Worm (Caenorhabditis elegans) whole organism, L4 larva: Measurements from ENCODE around the gene mtch-1.

Experiments used
- D1046.2 ChIP-seq: fragments of 200-800 bp; sonication (Bioruptor generic); IDR thresholded peaks from 2 replicates; pipeline ENCODE4 v1.3.6; 2022; ENCODE audit warnings: missing genetic modification characterization, missing compliant biosample characterization
- T20F7.1 ChIP-seq: fragments of 200-800 bp; sonication (Bioruptor generic); optimal IDR thresholded peaks from 2 replicates; lab custom pipeline; 2018; ENCODE audit warnings: mild to moderate bottlenecking, missing genetic modification characterization, missing compliant biosample characterization
- ZK546.5 ChIP-seq, 2 experiments: sonication (generic microtip); optimal IDR thresholded peaks; 2 replicates each; lab custom pipeline; 2017; ENCODE audit warnings: missing biosample characterization in 2 of 2, missing genetic modification characterization in 2 of 2
- aha-1 ChIP-seq: fragments of 150-350 bp; peaks from one replicate; lab custom pipeline; 2014; ENCODE audit warnings: missing biosample characterization, missing genetic modification characterization
- attf-4 ChIP-seq: sonication (generic microtip); optimal IDR thresholded peaks from 3 replicates; lab custom pipeline; 2017; ENCODE audit warnings: missing biosample characterization, missing genetic modification characterization
- ceh-28 ChIP-seq: fragments of 150-350 bp; optimal IDR thresholded peaks from 2 replicates; lab custom pipeline; 2014; ENCODE audit warnings: missing biosample characterization, missing genetic modification reagents, missing genetic modification characterization
- ceh-32 ChIP-seq: sonication (generic microtip); optimal IDR thresholded peaks from 2 replicates; lab custom pipeline; 2016; ENCODE audit warnings: mild to moderate bottlenecking, missing genetic modification characterization, missing compliant biosample characterization; ENCODE audit not compliant: poor library complexity
- daf-16 ChIP-seq, 3 experiments: sonication (generic microtip); optimal IDR thresholded peaks; 2 replicates each; lab custom pipeline; 2016 to 2017; ENCODE audit warnings: missing genetic modification characterization in 3 of 3, missing genetic modification reagents in 3 of 3, mild to moderate bottlenecking in 2 of 3, missing compliant biosample characterization in 2 of 3, missing biosample characterization in 1 of 3, moderate library complexity in 1 of 3
- dmd-6 ChIP-seq: fragments of 200-800 bp; sonication (Bioruptor generic); IDR thresholded peaks from 2 replicates; pipeline ENCODE4 v1.3.6; 2022; ENCODE audit warnings: missing genetic modification reagents, missing genetic modification characterization, missing compliant biosample characterization
- dmd-9 ChIP-seq: fragments of 200-800 bp; sonication (Bioruptor generic); IDR thresholded peaks from 2 replicates; pipeline ENCODE4 v1.3.6; 2022; ENCODE audit warnings: missing genetic modification reagents, missing genetic modification characterization, missing compliant biosample characterization
- egl-27 ChIP-seq: sonication (generic microtip); optimal IDR thresholded peaks from 3 replicates; lab custom pipeline; 2017; ENCODE audit warnings: missing biosample characterization, missing genetic modification reagents, missing genetic modification characterization
- fos-1 ChIP-seq: fragments of 150-350 bp; optimal IDR thresholded peaks from 2 replicates; lab custom pipeline; 2014; ENCODE audit warnings: missing biosample characterization, missing genetic modification characterization
- hmg-1.1 ChIP-seq: fragments of 200-800 bp; sonication (Bioruptor generic); IDR thresholded peaks from 2 replicates; pipeline ENCODE4 v1.3.6; 2022; ENCODE audit warnings: missing genetic modification reagents, missing genetic modification characterization, missing compliant biosample characterization
- lim-7 ChIP-seq: fragments of 200-800 bp; sonication (Bioruptor generic); IDR thresholded peaks from 2 replicates; pipeline ENCODE4 v1.3.6; 2022; ENCODE audit warnings: missing genetic modification characterization, missing compliant biosample characterization
- lin-1 ChIP-seq: fragments of 200-800 bp; sonication (Bioruptor generic); IDR thresholded peaks from 2 replicates; pipeline ENCODE4 v1.3.6; 2022; ENCODE audit warnings: missing genetic modification reagents, missing genetic modification characterization, missing compliant biosample characterization
- lin-13 ChIP-seq: fragments of 150-350 bp; optimal IDR thresholded peaks from 2 replicates; lab custom pipeline; 2014; ENCODE audit warnings: missing biosample characterization, missing genetic modification reagents, missing genetic modification characterization
- lin-15B ChIP-seq: fragments of 150-350 bp; sonication (generic microtip); optimal IDR thresholded peaks from 3 replicates; lab custom pipeline; 2014; ENCODE audit warnings: missing biosample characterization, missing genetic modification characterization
- lin-39 ChIP-seq: fragments of 150-350 bp; optimal IDR thresholded peaks from 2 replicates; lab custom pipeline; 2014; ENCODE audit warnings: missing biosample characterization, missing genetic modification reagents, missing genetic modification characterization
- lsy-2 ChIP-seq, 2 experiments: fragments of 150-350 bp in 1 of 2; sonication (generic microtip) in 1 of 2; optimal IDR thresholded peaks; 2 replicates each; lab custom pipeline; 2014 to 2017; ENCODE audit warnings: missing biosample characterization in 2 of 2, missing genetic modification characterization in 2 of 2
- mdl-1 ChIP-seq, 2 experiments: fragments of 150-350 bp in 1 of 2; sonication (generic microtip) in 1 of 2; optimal IDR thresholded peaks; 2 replicates each; lab custom pipeline; 2014 to 2017; ENCODE audit warnings: missing biosample characterization in 2 of 2, missing genetic modification characterization in 2 of 2
- mdt-29 ChIP-seq: fragments of 200-800 bp; sonication (Bioruptor generic); IDR thresholded peaks from 2 replicates; pipeline ENCODE4 v1.3.6; 2022; ENCODE audit warnings: missing genetic modification reagents, missing genetic modification characterization, missing compliant biosample characterization
- mep-1 ChIP-seq: fragments of 150-350 bp; sonication (generic microtip); optimal IDR thresholded peaks from 3 replicates; lab custom pipeline; 2014; ENCODE audit warnings: missing biosample characterization, missing genetic modification characterization
- mxl-2 ChIP-seq: fragments of 200-800 bp; sonication (Bioruptor generic); conservative IDR thresholded peaks from 2 replicates; pipeline ENCODE4 v1.3.6; 2022; ENCODE audit warnings: missing genetic modification reagents, missing genetic modification characterization, missing compliant biosample characterization
- nhr-102 ChIP-seq: sonication (generic microtip); optimal IDR thresholded peaks from 2 replicates; lab custom pipeline; 2016; ENCODE audit warnings: mild to moderate bottlenecking, missing genetic modification characterization, moderate library complexity, missing compliant biosample characterization
- nhr-111 ChIP-seq: fragments of 200-800 bp; sonication (Bioruptor generic); optimal IDR thresholded peaks from 2 replicates; lab custom pipeline; 2018; ENCODE audit warnings: mild to moderate bottlenecking, missing genetic modification characterization, missing compliant biosample characterization
- nhr-25 ChIP-seq: sonication (generic microtip); optimal IDR thresholded peaks from 2 replicates; lab custom pipeline; 2017; ENCODE audit warnings: missing genetic modification characterization, mild to moderate bottlenecking, missing compliant biosample characterization, antibody characterized with exemption, moderate library complexity, borderline replicate concordance; ENCODE audit not compliant: insufficient read depth
- nhr-28 ChIP-seq: fragments of 150-350 bp; optimal IDR thresholded peaks from 2 replicates; lab custom pipeline; 2014; ENCODE audit warnings: missing biosample characterization, missing genetic modification characterization
- nhr-77 ChIP-seq: fragments of 150-350 bp; optimal IDR thresholded peaks from 2 replicates; lab custom pipeline; 2014; ENCODE audit warnings: missing biosample characterization, missing genetic modification characterization
- pha-4 ChIP-seq, 2 experiments: fragments of 150-350 bp in 1 of 2; fragments of 200-800 bp in 1 of 2; sonication (Bioruptor generic) in 1 of 2; IDR thresholded peaks in 1 of 2; optimal IDR thresholded peaks in 1 of 2; 2 replicates each; pipeline versions ENCODE4 v1.3.6 to Lab custom; 2014 to 2022; ENCODE audit warnings: missing genetic modification characterization in 2 of 2, missing genetic modification reagents in 2 of 2, missing biosample characterization in 1 of 2, missing compliant biosample characterization in 1 of 2
- php-3 ChIP-seq: fragments of 200-800 bp; sonication (Bioruptor generic); IDR thresholded peaks from 2 replicates; pipeline ENCODE4 v1.3.6; 2022; ENCODE audit warnings: missing genetic modification reagents, missing genetic modification characterization, missing compliant biosample characterization
- pqm-1 ChIP-seq: sonication (generic microtip); optimal IDR thresholded peaks from 2 replicates; lab custom pipeline; 2017; ENCODE audit warnings: missing biosample characterization, missing genetic modification characterization
- sdz-12 ChIP-seq: fragments of 200-800 bp; sonication (Bioruptor generic); optimal IDR thresholded peaks from 2 replicates; lab custom pipeline; 2018; ENCODE audit warnings: mild to moderate bottlenecking, missing genetic modification characterization, missing compliant biosample characterization
- set-16 ChIP-seq: fragments of 200-800 bp; sonication (Bioruptor generic); IDR thresholded peaks from 2 replicates; pipeline ENCODE4 v1.3.6; 2022; ENCODE audit warnings: missing genetic modification reagents, missing genetic modification characterization, missing compliant biosample characterization
- skn-1 ChIP-seq: fragments of 150-350 bp; optimal IDR thresholded peaks from 2 replicates; lab custom pipeline; 2014; ENCODE audit warnings: missing biosample characterization, missing genetic modification characterization
- spr-3 ChIP-seq: fragments of 200-800 bp; sonication (Bioruptor generic); optimal IDR thresholded peaks from 2 replicates; lab custom pipeline; 2018; ENCODE audit warnings: mild to moderate bottlenecking, missing genetic modification characterization, missing compliant biosample characterization
- tra-1 ChIP-seq: fragments of 200-800 bp; sonication (Bioruptor generic); IDR thresholded peaks from 2 replicates; pipeline ENCODE4 v1.3.6; 2022; ENCODE audit warnings: missing genetic modification reagents, missing genetic modification characterization, missing compliant biosample characterization
- unc-130 ChIP-seq: sonication (generic microtip); optimal IDR thresholded peaks from 2 replicates; lab custom pipeline; 2016; ENCODE audit warnings: missing genetic modification reagents, missing genetic modification characterization, missing compliant biosample characterization
- unc-62 ChIP-seq, 3 experiments: fragments of 150-350 bp in 1 of 3; sonication (generic microtip); optimal IDR thresholded peaks in 2 of 3; peaks in 1 of 3; 1 replicate in 1 of 3; 2 replicates in 2 of 3; lab custom pipeline; 2014 to 2017; ENCODE audit warnings: missing biosample characterization in 3 of 3, missing genetic modification characterization in 3 of 3, missing genetic modification reagents in 3 of 3, missing genotype in 1 of 3
- vab-7 ChIP-seq: fragments of 200-800 bp; sonication (Bioruptor generic); IDR thresholded peaks from 2 replicates; pipeline ENCODE4 v1.3.6; 2022; ENCODE audit warnings: missing genetic modification reagents, missing genetic modification characterization, missing compliant biosample characterization
- zip-2 ChIP-seq: fragments of 150-350 bp; optimal IDR thresholded peaks from 2 replicates; lab custom pipeline; 2014; ENCODE audit warnings: missing biosample characterization, missing genetic modification characterization
- ztf-7 ChIP-seq: fragments of 150-350 bp; optimal IDR thresholded peaks from 2 replicates; lab custom pipeline; 2014; ENCODE audit warnings: missing biosample characterization, missing genetic modification characterization

The mtch-1 gene

DNA sequence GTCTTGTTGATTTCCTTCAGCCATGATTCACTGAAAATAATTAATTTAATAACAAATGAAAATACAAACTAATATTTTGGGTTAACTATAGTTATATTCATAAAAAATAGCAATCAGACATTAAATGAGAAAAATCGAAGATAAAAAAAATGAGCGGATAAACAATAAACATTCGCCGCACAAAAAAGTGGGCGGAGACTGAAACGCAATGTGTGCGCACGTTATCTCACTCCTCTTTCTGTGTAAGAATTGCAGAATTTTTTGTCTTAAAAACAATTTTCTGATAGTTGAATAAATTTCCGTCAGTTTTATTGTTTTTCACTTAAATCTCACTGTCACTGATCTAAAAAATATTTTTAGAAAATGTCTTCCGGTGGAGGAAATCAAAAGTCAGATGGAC is at the start of gene mtch-1, which contains the start of gene rpb-4 (continued):
- TF ChIP-seq ZK546.5 (tag; optimal IDR thresholded peaks at IDR 0.05; lab: Kevin White, UChicago) = no peak
- TF ChIP-seq D1046.2 = no peak
- no peak for TF ChIP-seq nhr-25
- TF ChIP-seq set-16 (GFP tag; lab: Robert Waterston, UW) = no peak
- TF ChIP-seq nhr-77 (tag; lab: Kevin White, UChicago) = no peak
- TF ChIP-seq spr-3 (GFP tag; lab: Kevin White, UChicago) = no peak

DNA sequence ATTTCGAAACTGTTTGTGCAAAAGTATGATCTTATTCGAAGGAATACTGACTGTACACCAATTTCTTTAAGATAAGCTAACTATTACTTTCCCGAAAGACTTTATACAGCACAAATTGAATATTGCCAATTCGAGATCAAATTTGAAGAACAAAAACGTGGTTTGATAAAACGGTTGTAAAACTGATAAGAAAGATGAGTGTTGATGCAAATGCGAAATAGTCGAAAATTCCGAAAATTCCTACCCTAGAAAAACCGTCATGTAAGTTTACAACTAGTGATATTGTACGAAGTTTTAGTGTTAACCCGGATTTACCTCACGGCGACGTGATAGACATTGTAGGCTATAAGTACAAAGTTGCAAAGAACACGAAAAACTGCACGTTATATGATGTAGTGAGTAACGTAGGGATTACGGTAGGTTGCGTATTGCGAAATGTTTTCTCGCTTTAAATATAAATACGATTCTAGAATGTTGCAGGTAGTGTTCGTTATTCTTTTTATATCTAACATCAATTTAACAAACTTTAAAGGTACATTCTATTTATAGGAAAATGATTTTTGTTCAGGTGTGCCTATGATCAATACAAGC is 46.9 kb upstream of the mtch-1 start:
- TF ChIP-seq pqm-1 (tag; lab: Kevin White, UChicago) = peak; percentile 77
- TF ChIP-seq nhr-77 (tag; lab: Kevin White, UChicago) = no peak
- peak in 1 of 2 experiments; percentile 6 for TF ChIP-seq mdl-1 (tag; optimal IDR thresholded peaks at IDR 0.05; lab: Kevin White, UChicago)
- TF ChIP-seq unc-62 (GFP tag; optimal IDR thresholded peaks at IDR 0.05 in 1 of 2; lab: Kevin White, UChicago) = peak in 1 of 2 experiments; percentile 20
- no peak for TF ChIP-seq unc-62 (tag; optimal IDR thresholded peaks at IDR 0.05; lab: Kevin White, UChicago)
- no peak for TF ChIP-seq unc-130 (GFP tag; lab: Kevin White, UChicago)
- TF ChIP-seq nhr-28 (tag; lab: Kevin White, UChicago) = peak; percentile 94
- TF ChIP-seq dmd-6 (GFP tag; lab: Robert Waterston, UW) = peak; percentile 33

DNA sequence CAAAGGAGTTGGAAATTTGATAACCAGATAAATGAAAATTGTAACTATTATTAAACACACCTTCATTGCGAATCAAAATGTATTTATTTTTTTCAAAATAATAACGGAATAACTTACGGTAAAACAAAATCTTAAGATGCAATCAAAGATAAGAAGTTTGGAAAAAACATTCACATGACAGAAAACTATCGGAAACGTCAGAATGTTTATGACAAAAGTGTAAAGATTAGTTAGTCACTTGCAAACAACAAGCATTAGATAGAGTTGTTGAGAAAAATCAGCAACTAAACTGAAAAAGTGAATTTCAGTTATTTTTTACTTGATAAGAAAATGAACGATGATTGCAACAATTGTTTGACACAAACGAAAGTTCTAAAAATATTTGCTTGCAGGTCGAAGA is 46.2 kb upstream of the mtch-1 start:
- TF ChIP-seq pha-4 (GFP tag; IDR thresholded peaks at IDR 0.05; lab: Robert Waterston, UW) = no peak
- TF ChIP-seq pha-4 (tag; optimal IDR thresholded peaks at IDR 0.05; lab: Kevin White, UChicago) = no peak
- TF ChIP-seq lim-7 (GFP tag; lab: Robert Waterston, UW) = no peak
- TF ChIP-seq zip-2 (tag; lab: Kevin White, UChicago) = no peak
- TF ChIP-seq mep-1 = peak; percentile 59
- no peak for TF ChIP-seq daf-16 (GFP tag; optimal IDR thresholded peaks at IDR 0.05; lab: Kevin White, UChicago)
- TF ChIP-seq daf-16 (tag; optimal IDR thresholded peaks at IDR 0.05; lab: Kevin White, UChicago) = peak; percentile 93
- TF ChIP-seq mxl-2 (GFP tag; lab: Robert Waterston, UW) = no peak
- peak; percentile 69 for TF ChIP-seq nhr-28 (tag; lab: Kevin White, UChicago)
- TF ChIP-seq ceh-28 (tag; lab: Kevin White, UChicago) = no peak
- TF ChIP-seq sdz-12 (GFP tag; lab: Kevin White, UChicago) = no peak
- TF ChIP-seq ztf-7 (tag; lab: Kevin White, UChicago) = no peak
- TF ChIP-seq egl-27 (tag; lab: Kevin White, UChicago) = no peak
- no peak for TF ChIP-seq nhr-77 (tag; lab: Kevin White, UChicago)
- no peak for TF ChIP-seq lin-39
- no peak for TF ChIP-seq unc-62 (GFP tag; optimal IDR thresholded peaks at IDR 0.05 in 1 of 2; lab: Kevin White, UChicago)
- no peak for TF ChIP-seq unc-62 (tag; optimal IDR thresholded peaks at IDR 0.05; lab: Kevin White, UChicago)
- no peak for TF ChIP-seq fos-1 (tag; lab: Kevin White, UChicago)
- no peak for TF ChIP-seq dmd-9 (GFP tag; lab: Robert Waterston, UW)
- TF ChIP-seq nhr-102 (tag; lab: Kevin White, UChicago) = no peak
- TF ChIP-seq lin-1 = no peak
- no peak for TF ChIP-seq hmg-1.1 (GFP tag; lab: Robert Waterston, UW)
- TF ChIP-seq skn-1 (tag; lab: Kevin White, UChicago) = no peak
- peak in 1 of 2 experiments; percentile 13 for TF ChIP-seq lsy-2 (tag; optimal IDR thresholded peaks at IDR 0.05; lab: Kevin White, UChicago)
- TF ChIP-seq nhr-111 = no peak
- no peak for TF ChIP-seq lin-15B (tag; lab: Kevin White, UChicago)
- TF ChIP-seq, all 104 proteins: peak for 4

DNA sequence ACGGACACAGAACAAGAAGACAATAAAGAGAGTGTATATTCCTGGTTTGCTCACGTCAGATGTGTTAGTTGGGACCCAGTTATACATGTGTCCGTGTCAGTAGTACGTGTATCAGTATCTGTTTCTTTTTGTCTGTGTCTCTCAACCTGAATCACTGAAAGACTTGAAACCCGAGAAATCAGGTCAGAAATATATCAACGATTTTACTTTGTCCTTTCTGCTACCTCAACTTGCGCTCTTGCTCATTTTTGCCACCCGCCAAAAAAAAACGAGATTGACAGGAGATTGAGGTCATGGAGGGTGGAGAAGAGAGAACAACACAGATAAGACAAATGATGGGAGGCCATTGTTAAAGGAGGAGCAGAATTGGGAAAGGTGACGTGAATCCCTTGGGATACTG is 45.6 kb upstream of the mtch-1 start:
- TF ChIP-seq aha-1 (peak; percentile 97), T20F7.1 (GFP tag; lab: Kevin White, UChicago) (no peak), php-3 (no peak), spr-3 (GFP tag; lab: Kevin White, UChicago) (no peak), lin-13 (GFP tag; lab: Kevin White, UChicago) (no peak), vab-7 (GFP tag; lab: Robert Waterston, UW) (no peak), mdt-29 (no peak), lin-39 (no peak), ceh-32 (no peak), tra-1 (GFP tag; lab: Robert Waterston, UW) (no peak), unc-62 (GFP tag; optimal IDR thresholded peaks at IDR 0.05 in 1 of 2; lab: Kevin White, UChicago) (peak in 1 of 2 experiments; percentile 89), unc-62 (tag; optimal IDR thresholded peaks at IDR 0.05; lab: Kevin White, UChicago) (no peak), zip-2 (tag; lab: Kevin White, UChicago) (no peak), attf-4 (tag; lab: Kevin White, UChicago) (no peak)
